Worm (Caenorhabditis elegans) whole organism, late embryonic: ENCODE data around the gene mdf-1.

Experiments used
- F13H6.1 ChIP-seq: sonication (generic microtip); optimal IDR thresholded peaks from 2 replicates; lab custom pipeline; 2016; ENCODE audit warnings: missing genetic modification characterization, missing compliant biosample characterization
- K02D7.2 ChIP-seq: sonication (generic microtip); optimal IDR thresholded peaks from 2 replicates; lab custom pipeline; 2017; ENCODE audit warnings: mild to moderate bottlenecking, missing genetic modification characterization, missing compliant biosample characterization
- K09A11.1 ChIP-seq: sonication (generic microtip); optimal IDR thresholded peaks from 2 replicates; lab custom pipeline; 2017; ENCODE audit warnings: antibody characterized with exemption, mild to moderate bottlenecking, missing genetic modification characterization, missing compliant biosample characterization; ENCODE audit not compliant: insufficient read depth
- ahr-1 ChIP-seq: sonication (generic microtip); optimal IDR thresholded peaks from 2 replicates; lab custom pipeline; 2016; ENCODE audit warnings: missing genetic modification characterization, missing compliant biosample characterization
- ama-1 ChIP-seq: fragments of 150-350 bp; optimal IDR thresholded peaks from 2 replicates; lab custom pipeline; 2014
- ceh-2 ChIP-seq: sonication (generic microtip); optimal IDR thresholded peaks from 2 replicates; lab custom pipeline; 2016; ENCODE audit warnings: missing genotype, missing genetic modification characterization, missing compliant biosample characterization
- ceh-22 ChIP-seq: sonication (generic microtip); optimal IDR thresholded peaks from 2 replicates; lab custom pipeline; 2017; ENCODE audit warnings: missing biosample characterization, missing genetic modification characterization
- ceh-24 ChIP-seq: sonication (generic microtip); optimal IDR thresholded peaks from 2 replicates; lab custom pipeline; 2016; ENCODE audit warnings: mild to moderate bottlenecking, missing genetic modification characterization, missing compliant biosample characterization
- ceh-30 ChIP-seq: fragments of 150-350 bp; optimal IDR thresholded peaks from 2 replicates; lab custom pipeline; 2014; ENCODE audit warnings: missing biosample characterization, missing genetic modification characterization
- ceh-34 ChIP-seq: sonication (generic microtip); optimal IDR thresholded peaks from 2 replicates; lab custom pipeline; 2016; ENCODE audit warnings: mild to moderate bottlenecking, missing genetic modification characterization, missing compliant biosample characterization
- ceh-45 ChIP-seq: fragments of 200-800 bp; sonication (Bioruptor generic); IDR thresholded peaks from 2 replicates; pipeline ENCODE4 v1.3.6; 2022; ENCODE audit warnings: missing genetic modification reagents, missing genetic modification characterization, missing compliant biosample characterization
- ceh-9 ChIP-seq: sonication (generic microtip); optimal IDR thresholded peaks from 2 replicates; lab custom pipeline; 2016; ENCODE audit warnings: mild to moderate bottlenecking, missing genetic modification characterization, inconsistent platforms, missing compliant biosample characterization
- dmd-4 ChIP-seq: sonication (generic microtip); optimal IDR thresholded peaks from 2 replicates; lab custom pipeline; 2016; ENCODE audit warnings: borderline replicate concordance, missing genetic modification characterization, missing compliant biosample characterization
- dve-1 ChIP-seq: sonication (generic microtip); optimal IDR thresholded peaks from 2 replicates; lab custom pipeline; 2017; ENCODE audit warnings: antibody characterized with exemption, mild to moderate bottlenecking, missing genetic modification characterization, missing compliant biosample characterization
- elt-4 ChIP-seq: sonication (generic microtip); optimal IDR thresholded peaks from 2 replicates; lab custom pipeline; 2016; ENCODE audit warnings: missing genetic modification characterization, missing compliant biosample characterization
- ets-4 ChIP-seq: sonication (generic microtip); optimal IDR thresholded peaks from 2 replicates; lab custom pipeline; 2016; ENCODE audit warnings: missing genetic modification characterization, missing compliant biosample characterization
- fax-1 ChIP-seq: sonication (generic microtip); optimal IDR thresholded peaks from 2 replicates; lab custom pipeline; 2016; ENCODE audit warnings: missing genotype, missing genetic modification characterization, missing compliant biosample characterization
- fkh-10 ChIP-seq: fragments of 150-350 bp; optimal IDR thresholded peaks from 2 replicates; lab custom pipeline; 2014; ENCODE audit warnings: missing biosample characterization, missing genetic modification reagents, missing genetic modification characterization
- hlh-13 ChIP-seq: fragments of 200-800 bp; sonication (Bioruptor generic); optimal IDR thresholded peaks from 2 replicates; lab custom pipeline; 2018; ENCODE audit warnings: mild to moderate bottlenecking, missing genetic modification characterization, missing compliant biosample characterization
- hlh-30 ChIP-seq: sonication (generic microtip); optimal IDR thresholded peaks from 2 replicates; lab custom pipeline; 2017; ENCODE audit warnings: antibody characterized with exemption, missing genetic modification characterization, missing compliant biosample characterization; ENCODE audit not compliant: insufficient read depth
- hlh-6 ChIP-seq: sonication (generic microtip); optimal IDR thresholded peaks from 2 replicates; lab custom pipeline; 2016; ENCODE audit warnings: missing genotype, missing genetic modification characterization, missing compliant biosample characterization
- lim-6 ChIP-seq: sonication (generic microtip); optimal IDR thresholded peaks from 2 replicates; lab custom pipeline; 2016; ENCODE audit warnings: missing genetic modification characterization, missing compliant biosample characterization
- lin-11 ChIP-seq: fragments of 200-800 bp; sonication (Bioruptor generic); optimal IDR thresholded peaks from 2 replicates; lab custom pipeline; 2018; ENCODE audit warnings: mild to moderate bottlenecking, missing genetic modification characterization, missing compliant biosample characterization
- nhr-11 ChIP-seq: fragments of 150-350 bp; optimal IDR thresholded peaks from 2 replicates; lab custom pipeline; 2014; ENCODE audit warnings: missing biosample characterization, missing genetic modification characterization
- npax-4 ChIP-seq: sonication (generic microtip); optimal IDR thresholded peaks from 2 replicates; lab custom pipeline; 2016; ENCODE audit warnings: missing genetic modification characterization, missing compliant biosample characterization
- odd-2 ChIP-seq: sonication (generic microtip); optimal IDR thresholded peaks from 2 replicates; lab custom pipeline; 2017; ENCODE audit warnings: antibody characterized with exemption, mild to moderate bottlenecking, missing genetic modification characterization, missing compliant biosample characterization
- pat-9 ChIP-seq: fragments of 200-800 bp; sonication (Bioruptor generic); optimal IDR thresholded peaks from 2 replicates; lab custom pipeline; 2018; ENCODE audit warnings: mild to moderate bottlenecking, missing genetic modification characterization, moderate library complexity, missing compliant biosample characterization
- pax-1 ChIP-seq: fragments of 150-350 bp; optimal IDR thresholded peaks from 2 replicates; lab custom pipeline; 2014; ENCODE audit warnings: missing biosample characterization, missing genetic modification characterization
- pros-1 ChIP-seq: fragments of 150-350 bp; optimal IDR thresholded peaks from 2 replicates; lab custom pipeline; 2014; ENCODE audit warnings: missing biosample characterization, missing genetic modification reagents, missing genetic modification characterization
- sox-2 ChIP-seq: fragments of 200-800 bp; sonication (Bioruptor generic); IDR thresholded peaks from 2 replicates; pipeline ENCODE4 v1.3.6; 2022; ENCODE audit warnings: missing genetic modification reagents, missing genetic modification characterization, missing compliant biosample characterization
- sox-4 ChIP-seq: sonication (generic microtip); optimal IDR thresholded peaks from 2 replicates; lab custom pipeline; 2017; ENCODE audit warnings: mild to moderate bottlenecking, missing genetic modification characterization, inconsistent platforms, missing compliant biosample characterization
- syd-9 ChIP-seq: sonication (generic microtip); optimal IDR thresholded peaks from 2 replicates; lab custom pipeline; 2016; ENCODE audit warnings: mild to moderate bottlenecking, missing genetic modification characterization, moderate library complexity, missing compliant biosample characterization
- tbx-2 ChIP-seq: sonication (generic microtip); optimal IDR thresholded peaks from 2 replicates; lab custom pipeline; 2016; ENCODE audit warnings: missing genetic modification characterization, missing compliant biosample characterization
- tbx-7 ChIP-seq: sonication (generic microtip); optimal IDR thresholded peaks from 2 replicates; lab custom pipeline; 2016; ENCODE audit warnings: missing genotype, missing genetic modification characterization, missing compliant biosample characterization
- ttx-3 ChIP-seq: sonication (generic microtip); optimal IDR thresholded peaks from 2 replicates; lab custom pipeline; 2016; ENCODE audit warnings: missing genetic modification reagents, missing genetic modification characterization, missing compliant biosample characterization
- unc-3 ChIP-seq, 2 experiments: fragments of 200-800 bp in 1 of 2; sonication (Bioruptor generic) in 1 of 2; sonication (generic microtip) in 1 of 2; conservative IDR thresholded peaks in 1 of 2; optimal IDR thresholded peaks in 1 of 2; 2 replicates each; pipeline versions ENCODE4 v1.3.6 to Lab custom; 2016 to 2022; ENCODE audit warnings: missing compliant biosample characterization in 2 of 2, missing genetic modification characterization in 2 of 2, missing genetic modification reagents in 1 of 2
- unc-42 ChIP-seq: sonication (generic microtip); optimal IDR thresholded peaks from 2 replicates; lab custom pipeline; 2016; ENCODE audit warnings: missing genotype, missing genetic modification characterization, missing compliant biosample characterization
- unc-55 ChIP-seq: sonication (generic microtip); optimal IDR thresholded peaks from 2 replicates; lab custom pipeline; 2017; ENCODE audit warnings: missing biosample characterization, missing genetic modification reagents, missing genetic modification characterization
- zip-5 ChIP-seq: sonication (generic microtip); optimal IDR thresholded peaks from 2 replicates; lab custom pipeline; 2016; ENCODE audit warnings: missing genetic modification characterization, missing compliant biosample characterization

Gene mdf-1

DNA sequence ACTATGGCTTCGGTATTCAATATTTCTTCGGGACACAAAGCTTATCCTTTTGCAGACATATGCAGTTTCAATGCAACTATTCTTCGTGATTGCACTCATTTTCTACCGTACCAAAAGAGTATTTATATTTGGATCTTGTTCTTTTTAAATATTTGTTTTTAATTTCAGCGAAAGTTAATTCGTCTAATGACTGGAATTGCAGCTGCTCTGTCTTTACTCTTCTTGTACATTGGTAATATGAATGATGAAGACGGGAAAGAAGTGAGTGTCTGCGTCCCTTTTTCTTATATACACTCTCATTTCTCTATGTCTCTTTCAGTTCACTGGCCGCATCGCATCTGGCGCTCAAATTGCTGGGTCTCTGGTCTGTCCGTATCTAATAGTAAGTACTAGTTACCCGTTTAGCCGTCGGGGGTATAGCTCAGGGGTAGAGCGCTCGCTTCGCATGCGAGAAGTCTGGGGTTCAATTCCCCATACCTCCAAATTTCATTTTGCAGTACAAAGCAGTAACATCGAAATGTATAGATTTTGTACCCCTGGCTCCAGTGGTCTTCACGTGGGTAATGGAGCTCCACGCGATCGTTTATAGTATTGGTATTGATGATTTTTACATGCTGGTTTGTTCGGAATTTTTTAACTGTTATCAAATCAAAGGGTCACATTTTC is 40.7 kb downstream of the mdf-1 start (continued):
- TF ChIP-seq syd-9 (peak; percentile 88), unc-42 (tag; lab: Kevin White, UChicago) (peak; percentile 84), tbx-7 (tag; lab: Kevin White, UChicago) (peak; percentile 41), zip-5 (tag; lab: Kevin White, UChicago) (peak; percentile 47), elt-4 (no peak), sox-4 (tag; lab: Kevin White, UChicago) (peak; percentile 78), pat-9 (tag; lab: Kevin White, UChicago) (peak; percentile 90), ttx-3 (tag; lab: Kevin White, UChicago) (peak; percentile 87), dmd-4 (peak; percentile 59), ceh-2 (tag; lab: Kevin White, UChicago) (peak; percentile 77), ceh-24 (tag; lab: Kevin White, UChicago) (peak; percentile 62), lin-11 (tag; lab: Kevin White, UChicago) (peak; percentile 81), fax-1 (tag; lab: Kevin White, UChicago) (peak; percentile 72), fkh-10 (GFP tag; lab: Kevin White, UChicago) (peak; percentile 62), npax-4 (tag; lab: Kevin White, UChicago) (peak; percentile 76), lim-6 (tag; lab: Kevin White, UChicago) (no peak), sox-2 (GFP tag; lab: Robert Waterston, UW) (peak; percentile 84), hlh-6 (peak; percentile 94), odd-2 (tag; lab: Kevin White, UChicago) (peak; percentile 39), tbx-2 (tag; lab: Kevin White, UChicago) (peak; percentile 80), hlh-30 (no peak), pax-1 (tag; lab: Kevin White, UChicago) (no peak), unc-3 (GFP tag; conservative IDR thresholded peaks at IDR 0.05; lab: Robert Waterston, UW) (peak; percentile 87), unc-3 (tag; optimal IDR thresholded peaks at IDR 0.05; lab: Kevin White, UChicago) (peak; percentile 86), unc-55 (GFP tag; lab: Kevin White, UChicago) (no peak), ceh-22 (tag; lab: Kevin White, UChicago) (no peak), pros-1 (tag; lab: Kevin White, UChicago) (peak; percentile 15), K09A11.1 (tag; lab: Kevin White, UChicago) (peak; percentile 71), ahr-1 (peak; percentile 49), nhr-11 (tag; lab: Kevin White, UChicago) (no peak), ceh-34 (tag; lab: Kevin White, UChicago) (peak; percentile 92), hlh-13 (GFP tag; lab: Kevin White, UChicago) (peak; percentile 90)
- TF ChIP-seq, all 69 proteins: peak for 59

DNA sequence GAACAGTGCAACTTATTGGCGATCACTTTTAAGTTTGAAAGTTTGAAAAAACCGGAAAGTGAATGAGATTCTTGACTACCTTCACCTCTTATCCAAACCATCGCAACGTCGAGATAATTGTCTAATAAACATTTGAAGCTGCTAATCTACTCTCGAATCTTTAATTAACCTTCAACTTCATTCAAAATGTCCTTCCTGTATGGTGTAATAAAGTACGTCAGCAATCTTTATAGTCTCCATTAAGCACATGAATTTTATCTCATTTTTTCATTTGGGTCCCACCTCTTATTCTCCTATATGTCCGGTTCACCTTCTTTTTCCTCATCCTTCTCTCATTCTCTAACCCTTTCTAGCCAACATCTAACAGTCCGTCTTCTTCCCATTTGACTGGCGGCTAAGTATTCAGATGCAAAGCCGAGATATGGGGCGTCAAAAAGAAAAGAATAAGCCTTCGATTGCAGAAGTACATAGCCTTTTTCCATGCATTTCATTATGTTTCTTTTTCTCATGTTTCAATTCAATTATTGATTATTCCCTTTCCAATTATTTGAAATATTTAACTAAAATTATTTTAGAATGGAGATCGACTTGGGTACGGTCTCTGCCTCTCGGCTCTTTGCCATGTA is 43.1 kb downstream of the mdf-1 start, which contains the start of gene swt-5:
Gene swt-5 (plus strand): TSS at position 576 of the 626 bp plus-strand sequence.
- TF ChIP-seq F13H6.1 (tag; lab: Kevin White, UChicago): no peak
- no peak for TF ChIP-seq ceh-9 (tag; lab: Kevin White, UChicago)
- no peak for TF ChIP-seq dmd-4
- TF ChIP-seq K02D7.2 (tag; lab: Kevin White, UChicago): no peak
- TF ChIP-seq pax-1 (tag; lab: Kevin White, UChicago): no peak
- no peak for TF ChIP-seq dve-1 (tag; lab: Kevin White, UChicago)
- no peak for TF ChIP-seq lin-11 (tag; lab: Kevin White, UChicago)
- no peak for TF ChIP-seq zip-5 (tag; lab: Kevin White, UChicago)
- no peak for TF ChIP-seq syd-9
- TF ChIP-seq pros-1 (tag; lab: Kevin White, UChicago): no peak
- TF ChIP-seq ceh-30 (tag; lab: Kevin White, UChicago): no peak
- no peak for TF ChIP-seq ama-1 (lab: Kevin White, UChicago)
- TF ChIP-seq ets-4 (tag; lab: Kevin White, UChicago): no peak
- no peak for TF ChIP-seq ceh-45 (GFP tag; lab: Robert Waterston, UW)
